Worm (Caenorhabditis elegans) whole organism, L1 larva: Measurements from ENCODE around the gene Y75B12B.11.

Experiments used
- aha-1 ChIP-seq: fragments of 150-350 bp; optimal IDR thresholded peaks from 2 replicates; lab custom pipeline; 2014; ENCODE audit warnings: missing biosample characterization, missing genetic modification characterization
- aly-2 ChIP-seq: fragments of 150-350 bp; optimal IDR thresholded peaks from 2 replicates; lab custom pipeline; 2014; ENCODE audit warnings: missing biosample characterization, missing genetic modification characterization
- blmp-1 ChIP-seq: fragments of 150-350 bp; optimal IDR thresholded peaks from 2 replicates; lab custom pipeline; 2014; ENCODE audit warnings: missing biosample characterization, missing genetic modification characterization
- efl-1 ChIP-seq, 4 experiments: fragments of 150-350 bp; optimal IDR thresholded peaks in 3 of 4; peaks in 1 of 4; 1 replicate in 1 of 4; 2 replicates in 3 of 4; lab custom pipeline; 2014; ENCODE audit warnings: missing biosample characterization in 2 of 4, missing genetic modification characterization in 2 of 4, missing genetic modification reagents in 2 of 4
- efl-3 ChIP-seq: fragments of 200-800 bp; sonication (Bioruptor generic); optimal IDR thresholded peaks from 2 replicates; lab custom pipeline; 2018; ENCODE audit warnings: mild to moderate bottlenecking, missing genetic modification characterization, missing compliant biosample characterization
- elt-2 ChIP-seq: sonication (generic microtip); optimal IDR thresholded peaks from 2 replicates; lab custom pipeline; 2016; ENCODE audit warnings: missing genetic modification characterization, mild to moderate bottlenecking, inconsistent platforms, missing compliant biosample characterization, missing genetic modification reagents
- elt-3 ChIP-seq, 6 experiments: fragments of 150-350 bp in 1 of 6; sonication (generic microtip); optimal IDR thresholded peaks; 2 replicates each; lab custom pipeline; 2017 to 2018; ENCODE audit warnings: missing biosample characterization in 6 of 6, missing genetic modification characterization in 6 of 6, inconsistent platforms in 1 of 6
- fos-1 ChIP-seq: fragments of 150-350 bp; optimal IDR thresholded peaks from 2 replicates; lab custom pipeline; 2014; ENCODE audit warnings: missing biosample characterization, missing genetic modification characterization
- hlh-17 ChIP-seq: fragments of 200-800 bp; sonication (Bioruptor generic); optimal IDR thresholded peaks from 2 replicates; lab custom pipeline; 2018; ENCODE audit warnings: missing genetic modification characterization, mild to moderate bottlenecking, missing compliant biosample characterization, moderate library complexity, borderline replicate concordance
- hlh-4 ChIP-seq: sonication (generic microtip); optimal IDR thresholded peaks from 2 replicates; lab custom pipeline; 2016; ENCODE audit warnings: mild to moderate bottlenecking, missing genetic modification characterization, missing compliant biosample characterization
- hpl-2 ChIP-seq: fragments of 150-350 bp; optimal IDR thresholded peaks from 2 replicates; lab custom pipeline; 2014; ENCODE audit warnings: missing biosample characterization, missing genetic modification reagents, missing genetic modification characterization
- irx-1 ChIP-seq: sonication (generic microtip); optimal IDR thresholded peaks from 2 replicates; lab custom pipeline; 2016; ENCODE audit warnings: missing genetic modification characterization, missing compliant biosample characterization
- jun-1 ChIP-seq: fragments of 150-350 bp; optimal IDR thresholded peaks from 2 replicates; lab custom pipeline; 2014; ENCODE audit warnings: missing biosample characterization, missing genetic modification reagents, missing genetic modification characterization
- lin-39 ChIP-seq: fragments of 150-350 bp; optimal IDR thresholded peaks from 2 replicates; lab custom pipeline; 2014; ENCODE audit warnings: missing biosample characterization, missing genetic modification reagents, missing genetic modification characterization
- lir-3 ChIP-seq: sonication (generic microtip); optimal IDR thresholded peaks from 2 replicates; lab custom pipeline; 2016; ENCODE audit warnings: mild to moderate bottlenecking, missing genetic modification characterization, moderate library complexity, missing compliant biosample characterization; ENCODE audit not compliant: poor library complexity
- mab-9 ChIP-seq: fragments of 200-800 bp; sonication (Bioruptor generic); IDR thresholded peaks from 2 replicates; pipeline ENCODE4 v1.3.6; 2022; ENCODE audit warnings: missing genetic modification reagents, missing genetic modification characterization, missing compliant biosample characterization
- nhr-19 ChIP-seq: fragments of 200-800 bp; sonication (Bioruptor generic); conservative IDR thresholded peaks from 2 replicates; pipeline ENCODE4 v1.3.6; 2022; ENCODE audit warnings: missing genetic modification characterization, missing compliant biosample characterization
- nhr-20 ChIP-seq: sonication (generic microtip); optimal IDR thresholded peaks from 2 replicates; lab custom pipeline; 2016; ENCODE audit warnings: mild to moderate bottlenecking, missing genetic modification characterization, missing compliant biosample characterization
- nhr-237 ChIP-seq: fragments of 150-350 bp; optimal IDR thresholded peaks from 2 replicates; lab custom pipeline; 2014; ENCODE audit warnings: missing biosample characterization, missing genetic modification characterization
- nhr-47 ChIP-seq: sonication (generic microtip); optimal IDR thresholded peaks from 2 replicates; lab custom pipeline; 2016; ENCODE audit warnings: mild to moderate bottlenecking, missing genetic modification characterization, moderate library complexity, missing compliant biosample characterization
- nhr-71 ChIP-seq: sonication (generic microtip); optimal IDR thresholded peaks from 2 replicates; lab custom pipeline; 2016; ENCODE audit warnings: mild to moderate bottlenecking, missing genetic modification characterization, moderate library complexity, missing compliant biosample characterization
- nhr-85 ChIP-seq: sonication (generic microtip); peaks from one replicate; lab custom pipeline; 2016; ENCODE audit warnings: missing genetic modification characterization, inconsistent platforms, missing compliant biosample characterization
- nhr-90 ChIP-seq: sonication (generic microtip); optimal IDR thresholded peaks from 2 replicates; lab custom pipeline; 2016; ENCODE audit warnings: mild to moderate bottlenecking, missing genetic modification characterization, missing compliant biosample characterization; ENCODE audit not compliant: poor library complexity
- pqm-1 ChIP-seq: sonication (generic microtip); optimal IDR thresholded peaks from 3 replicates; lab custom pipeline; 2017; ENCODE audit warnings: missing biosample characterization, missing genetic modification characterization
- tlp-1 ChIP-seq: fragments of 150-350 bp; optimal IDR thresholded peaks from 2 replicates; lab custom pipeline; 2014; ENCODE audit warnings: missing biosample characterization, missing genetic modification characterization
- unc-130 ChIP-seq: fragments of 150-350 bp; optimal IDR thresholded peaks from 2 replicates; lab custom pipeline; 2017; ENCODE audit warnings: missing biosample characterization, missing genetic modification characterization, inconsistent platforms
- unc-86 ChIP-seq: sonication (generic microtip); optimal IDR thresholded peaks from 2 replicates; lab custom pipeline; 2016; ENCODE audit warnings: missing genetic modification characterization, missing compliant biosample characterization
- unc-98 ChIP-seq: fragments of 200-800 bp; sonication (Bioruptor generic); IDR thresholded peaks from 2 replicates; pipeline ENCODE4 v1.3.6; 2022; ENCODE audit warnings: missing genetic modification characterization, missing compliant biosample characterization
- zip-4 ChIP-seq: fragments of 200-800 bp; sonication (Bioruptor generic); optimal IDR thresholded peaks from 2 replicates; lab custom pipeline; 2018; ENCODE audit warnings: mild to moderate bottlenecking, missing genetic modification characterization, moderate library complexity, missing compliant biosample characterization
- ztf-4 ChIP-seq: fragments of 150-350 bp; optimal IDR thresholded peaks from 2 replicates; lab custom pipeline; 2014; ENCODE audit warnings: missing biosample characterization, missing genetic modification characterization

Y75B12B.11 gene

DNA sequence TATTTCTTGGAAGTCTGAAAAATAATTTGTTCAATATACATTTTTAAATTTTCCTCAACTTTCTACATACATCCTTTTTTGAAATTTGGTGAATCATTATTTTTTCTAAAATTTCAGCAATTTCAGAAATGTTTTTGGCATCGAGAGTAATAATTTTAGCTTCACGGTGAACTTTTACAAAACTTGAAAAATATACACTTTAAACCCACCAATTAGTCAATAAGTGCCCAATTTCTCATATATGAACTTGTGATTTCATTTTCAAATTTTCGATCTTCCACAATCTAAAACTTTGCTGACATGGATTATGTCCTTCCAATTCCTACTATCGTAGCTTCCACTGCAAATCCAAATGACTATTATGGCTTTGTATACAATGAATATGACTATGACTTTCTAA, 32.6 kb downstream of the Y75B12B.11 start, which contains the start of gene srw-24:
Gene srw-24 (plus strand): TSS at position 301 of the 400 bp plus-strand sequence.
- TF ChIP-seq pqm-1 (tag; lab: Kevin White, UChicago): no peak
- no peak for TF ChIP-seq efl-1 (optimal IDR thresholded peaks at IDR 0.05; lab: Kevin White, UChicago)
- no peak for TF ChIP-seq efl-1 (GFP tag; optimal IDR thresholded peaks at IDR 0.05 in 1 of 2; lab: Kevin White, UChicago)
- no peak for TF ChIP-seq hlh-17 (GFP tag; lab: Kevin White, UChicago)

DNA sequence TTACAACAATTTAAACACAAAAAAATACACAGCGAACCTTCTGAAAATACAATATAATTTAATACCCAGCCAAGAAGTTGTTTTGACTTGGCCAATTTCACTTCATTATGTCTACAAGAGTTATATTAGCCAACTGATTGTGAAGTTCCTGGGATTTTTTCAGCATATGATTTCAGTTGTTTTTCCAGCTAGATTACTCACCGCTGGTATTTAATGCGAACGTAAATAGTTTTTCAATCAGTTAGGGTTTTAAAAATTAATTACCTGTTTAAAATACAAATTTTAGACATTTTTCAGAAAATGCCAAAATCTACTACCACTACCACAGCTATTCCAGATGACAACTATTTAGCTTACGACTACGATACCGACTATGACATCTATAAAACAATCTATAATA, 34.6 kb downstream of the Y75B12B.11 start, which contains the start of gene srw-14:
Gene srw-14 (plus strand): TSS at position 301 of the 400 bp plus-strand sequence.
- no peak for TF ChIP-seq hlh-4 (tag; lab: Kevin White, UChicago)
- no peak for TF ChIP-seq aha-1 (tag; lab: Kevin White, UChicago)
- no peak for TF ChIP-seq unc-130 (tag; lab: Kevin White, UChicago)
- no peak for TF ChIP-seq zip-4 (GFP tag; lab: Kevin White, UChicago)
- no peak for TF ChIP-seq nhr-47
- TF ChIP-seq efl-3: no peak
- no peak for TF ChIP-seq tlp-1 (tag; lab: Kevin White, UChicago)
- TF ChIP-seq mab-9 (GFP tag; lab: Robert Waterston, UW): no peak
- no peak for TF ChIP-seq efl-1 (optimal IDR thresholded peaks at IDR 0.05; lab: Kevin White, UChicago)
- no peak for TF ChIP-seq efl-1 (GFP tag; optimal IDR thresholded peaks at IDR 0.05 in 1 of 2; lab: Kevin White, UChicago)
- no peak for TF ChIP-seq nhr-85 (tag; lab: Kevin White, UChicago)
- TF ChIP-seq nhr-90: no peak
- TF ChIP-seq ztf-4 (tag; lab: Kevin White, UChicago): no peak
- no peak for TF ChIP-seq jun-1 (tag; lab: Kevin White, UChicago)
- TF ChIP-seq nhr-19 (GFP tag; lab: Robert Waterston, UW): no peak
- TF ChIP-seq unc-98 (GFP tag; lab: Robert Waterston, UW): no peak
- no peak for TF ChIP-seq nhr-71 (tag; lab: Kevin White, UChicago)
- no peak for TF ChIP-seq hlh-17 (GFP tag; lab: Kevin White, UChicago)
- no peak for TF ChIP-seq elt-3 (tag; optimal IDR thresholded peaks at IDR 0.05; lab: Kevin White, UChicago)
- no peak for TF ChIP-seq nhr-237 (tag; lab: Kevin White, UChicago)
- no peak for TF ChIP-seq blmp-1

DNA sequence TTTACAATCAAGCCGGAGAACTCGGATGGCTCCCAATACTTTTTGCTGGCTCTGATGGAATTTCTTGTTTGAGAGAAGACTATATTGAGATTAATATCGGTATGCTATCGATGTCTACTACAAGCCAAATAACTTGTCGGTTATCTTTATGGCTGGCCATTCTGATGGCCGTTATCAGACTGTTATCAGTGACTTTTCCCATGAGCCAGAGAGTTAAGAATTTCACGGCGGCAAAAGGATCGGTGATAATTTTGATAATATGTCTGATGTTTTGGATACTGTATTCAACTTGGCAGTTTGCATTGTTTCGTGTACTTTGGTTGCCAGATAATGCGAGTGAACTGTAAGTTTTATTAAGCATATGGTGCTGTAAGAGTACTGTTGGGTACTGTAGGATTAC, 35.1 kb downstream of the Y75B12B.11 start:
- TF ChIP-seq aha-1 (tag; lab: Kevin White, UChicago) (no peak), hlh-17 (GFP tag; lab: Kevin White, UChicago) (no peak), nhr-20 (tag; lab: Kevin White, UChicago) (no peak), ztf-4 (tag; lab: Kevin White, UChicago) (no peak), hpl-2 (GFP tag; lab: Kevin White, UChicago) (no peak), fos-1 (tag; lab: Kevin White, UChicago) (no peak), tlp-1 (tag; lab: Kevin White, UChicago) (peak; percentile 45), lin-39 (tag; lab: Kevin White, UChicago) (no peak), elt-2 (tag; lab: Kevin White, UChicago) (peak; percentile 79)

DNA sequence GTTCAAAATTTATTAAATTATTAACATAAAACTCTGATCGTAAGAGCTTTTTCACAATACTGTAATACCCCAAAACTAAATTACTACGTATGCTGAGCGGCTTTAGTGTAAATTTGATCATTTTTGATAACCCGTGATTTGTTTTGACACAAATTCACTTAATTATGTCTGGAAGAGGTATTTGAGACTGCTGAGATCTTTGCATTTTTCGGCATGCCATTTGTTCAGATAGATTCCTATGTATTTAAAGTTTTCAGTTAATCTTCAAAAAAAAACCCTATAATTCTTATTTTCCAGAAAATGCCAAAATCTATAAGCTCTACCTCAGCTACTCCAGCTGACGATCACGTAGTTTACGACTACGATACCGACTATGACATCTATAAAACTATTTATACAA, 39.1 kb downstream of the Y75B12B.11 start, which contains the start of gene srw-15:
Gene srw-15 (plus strand): TSS at position 301 of the 400 bp plus-strand sequence.
- no peak for TF ChIP-seq irx-1 (tag; lab: Kevin White, UChicago)
- TF ChIP-seq efl-1 (optimal IDR thresholded peaks at IDR 0.05; lab: Kevin White, UChicago): no peak
- TF ChIP-seq efl-1 (GFP tag; optimal IDR thresholded peaks at IDR 0.05 in 1 of 2; lab: Kevin White, UChicago): peak in 1 of 2 experiments; percentile 60
- TF ChIP-seq, all 84 proteins: peak for 1

DNA sequence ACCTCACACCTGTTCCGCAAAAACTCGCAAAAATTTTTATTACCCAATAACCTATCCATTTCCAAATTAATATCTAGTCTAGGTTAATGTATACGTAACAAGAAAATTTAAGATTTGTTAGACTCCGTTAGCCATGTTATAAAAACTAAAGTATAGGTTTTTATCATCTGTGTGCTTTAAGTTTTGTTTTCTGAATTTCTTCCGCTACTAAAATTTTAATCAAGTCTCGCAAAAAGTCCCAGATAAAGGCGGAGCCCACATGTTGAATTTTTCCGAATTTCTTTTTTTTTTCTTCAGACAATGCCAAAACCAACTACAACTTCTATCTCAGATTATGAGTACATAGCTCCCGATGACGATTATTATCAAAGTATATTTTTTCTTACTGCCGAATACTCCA, 41.1 kb downstream of the Y75B12B.11 start, which contains the start of gene srw-13:
Gene srw-13 (plus strand): TSS at position 301 of the 400 bp plus-strand sequence.
- TF ChIP-seq lir-3 (no peak), elt-2 (tag; lab: Kevin White, UChicago) (no peak), nhr-85 (tag; lab: Kevin White, UChicago) (no peak), aly-2 (no peak), unc-86 (tag; lab: Kevin White, UChicago) (no peak)
